1 fruit fly cellular context compared by ENCODE assay signal in genomic region chr3L:6979387-6980249, dm6.
A peak's percentile ranks its signal among the peaks of the same experiment; 100 is the strongest.
TF ChIP-seq lines count a peak whose summit lies in the region.

TSS of gene Galphai (minus strand) at chr3L:6980044.

TF ChIP-seq in whole organism, embryonic, 481 proteins besides CTCF, POLR2A, EP300 and RAD21 (continued from another document and continues in another):
- TF ChIP-seq CG13287 (GFP tag; IDR thresholded peaks at IDR 0.05; lab: Robert Waterston, UW; ENCODE audit: partially characterized antibody) (peak; percentile 72), Hsf (GFP tag; optimal IDR thresholded peaks at IDR 0.05; lab: Kevin White, UChicago) (peak; percentile 16), bsh (GFP tag; optimal IDR thresholded peaks at IDR 0.05; lab: Kevin White, UChicago) (no peak), CG7786 (GFP tag; optimal IDR thresholded peaks at IDR 0.05; lab: Kevin White, UChicago) (peak; percentile 43), ara (GFP tag; IDR thresholded peaks at IDR 0.05; lab: Robert Waterston, UW) (no peak), Ets65A (GFP tag; lab: Kevin White, UChicago) (peak; percentile 94), eyg (GFP tag; optimal IDR thresholded peaks at IDR 0.05; lab: Kevin White, UChicago) (peak; percentile 12), Atf3 (GFP tag; optimal IDR thresholded peaks at IDR 0.05; lab: Kevin White, UChicago) (peak; percentile 1), Pdp1 (GFP tag; optimal IDR thresholded peaks at IDR 0.05; lab: Kevin White, UChicago) (peak in 1 of 2 experiments; percentile 82), ewg (GFP tag; optimal IDR thresholded peaks at IDR 0.05; lab: Kevin White, UChicago) (peak; percentile 77), ERR (GFP tag; optimal IDR thresholded peaks at IDR 0.05; lab: Kevin White, UChicago) (peak; percentile 47), mam (GFP tag; optimal IDR thresholded peaks at IDR 0.05; lab: Kevin White, UChicago) (peak; percentile 31), Adf1 (GFP tag; IDR thresholded peaks at IDR 0.05; lab: Robert Waterston, UW) (peak; percentile 49; the same call in 1 of the 2 replicates), nau (GFP tag; optimal IDR thresholded peaks at IDR 0.05; lab: Kevin White, UChicago) (no peak), CG7928 (GFP tag; optimal IDR thresholded peaks at IDR 0.05; lab: Kevin White, UChicago) (peak; percentile 48), CG11085 (GFP tag; IDR thresholded peaks at IDR 0.05; lab: Robert Waterston, UW) (no peak), sd (tag; optimal IDR thresholded peaks at IDR 0.05; lab: Kevin White, UChicago) (peak; percentile 36), gsb (GFP tag; IDR thresholded peaks at IDR 0.05; lab: Robert Waterston, UW) (no peak), CG10147 (GFP tag; optimal IDR thresholded peaks at IDR 0.05; lab: Kevin White, UChicago) (peak; percentile 23), CG10431 (GFP tag; optimal IDR thresholded peaks at IDR 0.05; lab: Kevin White, UChicago) (peak; percentile 61), nmo (GFP tag; optimal IDR thresholded peaks at IDR 0.05; lab: Kevin White, UChicago) (peak; percentile 66), cato (GFP tag; optimal IDR thresholded peaks at IDR 0.05; lab: Kevin White, UChicago; ENCODE audit: borderline replicate concordance) (no peak), CG18011 (GFP tag; optimal IDR thresholded peaks at IDR 0.05; lab: Kevin White, UChicago) (no peak), sens (GFP tag; lab: Kevin White, UChicago) (peak; percentile 80), nerfin-2 (GFP tag; IDR thresholded peaks at IDR 0.05; lab: Robert Waterston, UW; ENCODE audit: partially characterized antibody) (no peak), HLHmδ (GFP tag; optimal IDR thresholded peaks at IDR 0.05; lab: Kevin White, UChicago) (peak; percentile 16), CG4282 (GFP tag; optimal IDR thresholded peaks at IDR 0.05; lab: Kevin White, UChicago) (peak; percentile 40), CG13624 (GFP tag; optimal IDR thresholded peaks at IDR 0.05; lab: Kevin White, UChicago) (peak; percentile 80), Doc2 (GFP tag; IDR thresholded peaks at IDR 0.05; lab: Robert Waterston, UW) (no peak), CG34422 (GFP tag; IDR thresholded peaks at IDR 0.05; lab: Robert Waterston, UW) (peak; percentile 28; the same call in 1 of the 3 replicates), CG9609 (GFP tag; optimal IDR thresholded peaks at IDR 0.05; lab: Kevin White, UChicago) (peak; percentile 21), CG2116 (GFP tag; optimal IDR thresholded peaks at IDR 0.05; lab: Kevin White, UChicago) (peak; percentile 72), Dll (GFP tag; IDR thresholded peaks at IDR 0.05; lab: Robert Waterston, UW; ENCODE audit: partially characterized antibody) (peak; percentile 15; the same call in 1 of the 4 replicates), CG3726 (GFP tag; IDR thresholded peaks at IDR 0.05; lab: Robert Waterston, UW) (no peak), CG12391 (tag; optimal IDR thresholded peaks at IDR 0.05; lab: Kevin White, UChicago) (peak; percentile 35), kni (GFP tag; optimal IDR thresholded peaks at IDR 0.05; lab: Kevin White, UChicago) (peak; percentile 17), CG7963 (GFP tag; IDR thresholded peaks at IDR 0.05; lab: Robert Waterston, UW; ENCODE audit: partially characterized antibody) (no peak), CG3065 (GFP tag; optimal IDR thresholded peaks at IDR 0.05; lab: Kevin White, UChicago) (no peak), CG3281 (GFP tag; optimal IDR thresholded peaks at IDR 0.05; lab: Kevin White, UChicago) (peak; percentile 7), sug (tag; optimal IDR thresholded peaks at IDR 0.05; lab: Kevin White, UChicago) (peak; percentile 50), Blimp-1 (GFP tag; optimal IDR thresholded peaks at IDR 0.05; lab: Kevin White, UChicago) (no peak), CG2712 (tag; optimal IDR thresholded peaks at IDR 0.05; lab: Kevin White, UChicago) (peak; percentile 52), Hand (GFP tag; optimal IDR thresholded peaks at IDR 0.05; lab: Kevin White, UChicago) (peak; percentile 12), CG6813 (GFP tag; optimal IDR thresholded peaks at IDR 0.05; lab: Kevin White, UChicago) (no peak), p53 (GFP tag; optimal IDR thresholded peaks at IDR 0.05; lab: Kevin White, UChicago) (peak; percentile 74), so (GFP tag; IDR thresholded peaks at IDR 0.05; lab: Robert Waterston, UW) (peak; percentile 20; the same call in 1 of the 3 replicates), CG15696 (tag; optimal IDR thresholded peaks at IDR 0.05; lab: Kevin White, UChicago) (no peak), Eip74EF (GFP tag; optimal IDR thresholded peaks at IDR 0.05; lab: Kevin White, UChicago) (no peak), CG30020 (tag; optimal IDR thresholded peaks at IDR 0.05; lab: Kevin White, UChicago) (peak; percentile 24), CG16813 (GFP tag; IDR thresholded peaks at IDR 0.05; lab: Robert Waterston, UW; ENCODE audit: partially characterized antibody) (peak; percentile 50; the same call in 2 of the 3 replicates), Opbp (GFP tag; IDR thresholded peaks at IDR 0.05; lab: Robert Waterston, UW; ENCODE audit: partially characterized antibody) (peak; percentile 67; the same call in 1 of the 3 replicates), insv (GFP tag; optimal IDR thresholded peaks at IDR 0.05; lab: Kevin White, UChicago) (peak in 1 of 2 experiments; percentile 59), caup (GFP tag; optimal IDR thresholded peaks at IDR 0.05; lab: Kevin White, UChicago; ENCODE audit: severe bottlenecking) (peak; percentile 47), CG13894 (tag; optimal IDR thresholded peaks at IDR 0.05; lab: Kevin White, UChicago) (peak; percentile 81), CHES-1-like (GFP tag; optimal IDR thresholded peaks at IDR 0.05; lab: Kevin White, UChicago) (peak; percentile 55), CG4820 (GFP tag; optimal IDR thresholded peaks at IDR 0.05; lab: Kevin White, UChicago) (peak; percentile 11), NK7.1 (GFP tag; optimal IDR thresholded peaks at IDR 0.05; lab: Kevin White, UChicago) (peak; percentile 14), E2f1 (GFP tag; IDR thresholded peaks at IDR 0.05; lab: Robert Waterston, UW) (0 out of 2 replicates have a peak, but pooled peaks have one; percentile 9), CG17328 (GFP tag; IDR thresholded peaks at IDR 0.05; lab: Robert Waterston, UW) (no peak), CG3407 (GFP tag; optimal IDR thresholded peaks at IDR 0.05; lab: Kevin White, UChicago) (no peak), wdn (GFP tag; IDR thresholded peaks at IDR 0.05; lab: Robert Waterston, UW) (no peak), Scr (GFP tag; IDR thresholded peaks at IDR 0.05; lab: Robert Waterston, UW; ENCODE audit: partially characterized antibody) (peak; percentile 50), CoRest (tag; optimal IDR thresholded peaks at IDR 0.05; lab: Kevin White, UChicago) (peak; percentile 64), CG31224 (GFP tag; IDR thresholded peaks at IDR 0.05; lab: Robert Waterston, UW) (no peak), CG15479 (GFP tag; optimal IDR thresholded peaks at IDR 0.05; lab: Kevin White, UChicago) (peak; percentile 96), ems (GFP tag; optimal IDR thresholded peaks at IDR 0.05; lab: Kevin White, UChicago) (peak; percentile 40), CG10565 (GFP tag; optimal IDR thresholded peaks at IDR 0.05; lab: Kevin White, UChicago) (no peak), gcm2 (GFP tag; optimal IDR thresholded peaks at IDR 0.05; lab: Kevin White, UChicago) (peak; percentile 13), Myb (GFP tag; optimal IDR thresholded peaks at IDR 0.05; lab: Kevin White, UChicago) (peak; percentile 80), CG8478 (optimal IDR thresholded peaks at IDR 0.05; lab: Kevin White, UChicago) (peak; percentile 79), CG7745 (tag; optimal IDR thresholded peaks at IDR 0.05; lab: Kevin White, UChicago) (peak; percentile 22), Abd-B (GFP tag; optimal IDR thresholded peaks at IDR 0.05; lab: Kevin White, UChicago) (peak; percentile 58), trem (tag; optimal IDR thresholded peaks at IDR 0.05; lab: Kevin White, UChicago) (peak; percentile 91), CG10654 (GFP tag; optimal IDR thresholded peaks at IDR 0.05; lab: Kevin White, UChicago) (no peak), CG16863 (GFP tag; optimal IDR thresholded peaks at IDR 0.05; lab: Kevin White, UChicago) (peak; percentile 13), Dref (GFP tag; IDR thresholded peaks at IDR 0.05; lab: Robert Waterston, UW) (peak; percentile 53), dpn (GFP tag; optimal IDR thresholded peaks at IDR 0.05; lab: Kevin White, UChicago) (peak; percentile 38 to 45), tap (tag; optimal IDR thresholded peaks at IDR 0.05; lab: Kevin White, UChicago) (peak; percentile 33), PHDP (tag; optimal IDR thresholded peaks at IDR 0.05; lab: Kevin White, UChicago) (peak; percentile 37), CG4617 (GFP tag; optimal IDR thresholded peaks at IDR 0.05; lab: Kevin White, UChicago; ENCODE audit: borderline replicate concordance) (peak; percentile 91), Stat92E (GFP tag; optimal IDR thresholded peaks at IDR 0.05; lab: Kevin White, UChicago) (peak in 1 of 3 experiments; percentile 81), ash1 (GFP tag; optimal IDR thresholded peaks at IDR 0.05; lab: Kevin White, UChicago) (peak; percentile 24), CG10979 (tag; optimal IDR thresholded peaks at IDR 0.05; lab: Kevin White, UChicago) (peak; percentile 1), her (GFP tag; optimal IDR thresholded peaks at IDR 0.05; lab: Kevin White, UChicago) (peak; percentile 64), NC2β (GFP tag; optimal IDR thresholded peaks at IDR 0.05; lab: Kevin White, UChicago) (peak; percentile 16), Atf6 (GFP tag; IDR thresholded peaks at IDR 0.05; lab: Robert Waterston, UW) (no peak), CG7357 (GFP tag; IDR thresholded peaks at IDR 0.05; lab: Robert Waterston, UW) (0 out of 3 replicates have a peak, but pooled peaks have one; percentile 12), dmrt11E (tag; optimal IDR thresholded peaks at IDR 0.05; lab: Kevin White, UChicago) (peak; percentile 1), pnt (GFP tag; optimal IDR thresholded peaks at IDR 0.05; lab: Kevin White, UChicago) (peak; percentile 41), CG13296 (GFP tag; optimal IDR thresholded peaks at IDR 0.05; lab: Kevin White, UChicago) (peak; percentile 7), CG4854 (GFP tag; optimal IDR thresholded peaks at IDR 0.05; lab: Kevin White, UChicago) (no peak), CG33213 (GFP tag; optimal IDR thresholded peaks at IDR 0.05; lab: Kevin White, UChicago) (peak; percentile 97), CG6683 (GFP tag; optimal IDR thresholded peaks at IDR 0.05; lab: Kevin White, UChicago) (no peak), Med (GFP tag; lab: Kevin White, UChicago) (peak; percentile 95), HLH4C (GFP tag; IDR thresholded peaks at IDR 0.05; lab: Robert Waterston, UW; ENCODE audit: partially characterized antibody) (no peak), CG11695 (GFP tag; IDR thresholded peaks at IDR 0.05; lab: Robert Waterston, UW) (no peak), CG9797 (GFP tag; optimal IDR thresholded peaks at IDR 0.05; lab: Kevin White, UChicago) (peak; percentile 100), Dp (GFP tag; optimal IDR thresholded peaks at IDR 0.05; lab: Kevin White, UChicago) (peak; percentile 99), BEAF-32 (GFP tag; optimal IDR thresholded peaks at IDR 0.05; lab: Kevin White, UChicago) (peak; percentile 67), CG9876 (GFP tag; optimal IDR thresholded peaks at IDR 0.05; lab: Kevin White, UChicago) (peak; percentile 70), CG2120 (GFP tag; optimal IDR thresholded peaks at IDR 0.05; lab: Kevin White, UChicago) (peak; percentile 46), HmgZ (tag; optimal IDR thresholded peaks at IDR 0.05; lab: Kevin White, UChicago) (peak; percentile 92), gfzf (GFP tag; optimal IDR thresholded peaks at IDR 0.05; lab: Kevin White, UChicago) (peak; percentile 100), prd (optimal IDR thresholded peaks at IDR 0.05; lab: Kevin White, UChicago) (no peak), prd (GFP tag; IDR thresholded peaks at IDR 0.05; lab: Robert Waterston, UW) (no peak), Antp (GFP tag; optimal IDR thresholded peaks at IDR 0.05; lab: Kevin White, UChicago) (peak; percentile 33), gcm (GFP tag; optimal IDR thresholded peaks at IDR 0.05; lab: Kevin White, UChicago) (peak; percentile 12), CG30403 (GFP tag; optimal IDR thresholded peaks at IDR 0.05; lab: Kevin White, UChicago) (peak; percentile 7), jing (GFP tag; optimal IDR thresholded peaks at IDR 0.05; lab: Kevin White, UChicago) (no peak), Asciz (GFP tag; optimal IDR thresholded peaks at IDR 0.05; lab: Kevin White, UChicago) (no peak), slbo (GFP tag; IDR thresholded peaks at IDR 0.05; lab: Robert Waterston, UW) (peak; percentile 40), GATAe (GFP tag; conservative IDR thresholded peaks at IDR 0.05; lab: Robert Waterston, UW) (no peak), zen (tag; optimal IDR thresholded peaks at IDR 0.05; lab: Kevin White, UChicago) (peak; percentile 64), CG10959 (GFP tag; IDR thresholded peaks at IDR 0.05; lab: Robert Waterston, UW) (no peak), gsb-n (tag; optimal IDR thresholded peaks at IDR 0.05; lab: Kevin White, UChicago) (peak; percentile 66), Sry-δ (GFP tag; optimal IDR thresholded peaks at IDR 0.05; lab: Kevin White, UChicago) (peak; percentile 78), E2f2 (GFP tag; IDR thresholded peaks at IDR 0.05; lab: Robert Waterston, UW) (peak; percentile 99), yki (optimal IDR thresholded peaks at IDR 0.05; lab: Kevin White, UChicago) (peak; percentile 42), CG17186 (GFP tag; optimal IDR thresholded peaks at IDR 0.05; lab: Kevin White, UChicago) (peak; percentile 94), crp (GFP tag; optimal IDR thresholded peaks at IDR 0.05; lab: Kevin White, UChicago) (peak in 1 of 2 experiments; percentile 33), exex (tag; optimal IDR thresholded peaks at IDR 0.05; lab: Kevin White, UChicago) (no peak), phol (tag; optimal IDR thresholded peaks at IDR 0.05; lab: Kevin White, UChicago) (peak; percentile 73), CG12769 (tag; optimal IDR thresholded peaks at IDR 0.05; lab: Kevin White, UChicago) (peak; percentile 60), Rfx (GFP tag; IDR thresholded peaks at IDR 0.05; lab: Robert Waterston, UW) (peak; percentile 71), MBD-R2 (GFP tag; IDR thresholded peaks at IDR 0.05; lab: Robert Waterston, UW) (peak; percentile 63), Hr78 (GFP tag; optimal IDR thresholded peaks at IDR 0.05; lab: Kevin White, UChicago) (peak in 1 of 2 experiments; percentile 69), CG7839 (tag; optimal IDR thresholded peaks at IDR 0.05; lab: Kevin White, UChicago) (peak; percentile 13), CG34376 (GFP tag; optimal IDR thresholded peaks at IDR 0.05; lab: Kevin White, UChicago) (peak; percentile 49), amos (GFP tag; IDR thresholded peaks at IDR 0.05; lab: Robert Waterston, UW; ENCODE audit: partially characterized antibody) (peak; percentile 66), CG1603 (tag; optimal IDR thresholded peaks at IDR 0.05; lab: Kevin White, UChicago) (peak; percentile 96)
